Worm (Caenorhabditis elegans) whole organism, L4 larva: ENCODE measurements around the gene T01D3.1.
A peak's percentile ranks its signal among the peaks of the same experiment; 100 is the strongest.

Source experiments
- D1046.2 ChIP-seq: fragments of 200-800 bp; sonication (Bioruptor generic); IDR thresholded peaks from 2 replicates; pipeline ENCODE4 v1.3.6; 2022; ENCODE audit warnings: missing genetic modification characterization, missing compliant biosample characterization
- F26F4.8 ChIP-seq: fragments of 200-800 bp; sonication (Bioruptor generic); conservative IDR thresholded peaks from 2 replicates; pipeline ENCODE4 v1.3.6; 2022; ENCODE audit warnings: missing genetic modification characterization, missing compliant biosample characterization
- F49E8.2 ChIP-seq: sonication (generic microtip); optimal IDR thresholded peaks from 2 replicates; lab custom pipeline; 2016; ENCODE audit warnings: missing compliant biosample characterization, mild to moderate bottlenecking, missing genetic modification characterization, borderline replicate concordance
- Y105C5A.15 ChIP-seq: fragments of 200-800 bp; sonication (Bioruptor generic); IDR thresholded peaks from 2 replicates; pipeline ENCODE4 v1.3.6; 2022; ENCODE audit warnings: missing genetic modification characterization, missing compliant biosample characterization
- Y75B8A.6 ChIP-seq: fragments of 200-800 bp; sonication (Bioruptor generic); IDR thresholded peaks from 2 replicates; pipeline ENCODE4 v1.3.6; 2022; ENCODE audit warnings: missing genetic modification reagents, missing genetic modification characterization, missing compliant biosample characterization
- aha-1 ChIP-seq: fragments of 150-350 bp; peaks from one replicate; lab custom pipeline; 2014; ENCODE audit warnings: missing biosample characterization, missing genetic modification characterization
- aly-2 ChIP-seq: sonication (generic microtip); optimal IDR thresholded peaks from 2 replicates; lab custom pipeline; 2018; ENCODE audit warnings: missing biosample characterization, missing genetic modification characterization
- ama-1 ChIP-seq: fragments of 150-350 bp; optimal IDR thresholded peaks from 2 replicates; lab custom pipeline; 2014; ENCODE audit warnings: inconsistent platforms, mixed read lengths
- ceh-20 ChIP-seq: fragments of 200-800 bp; sonication (Bioruptor generic); IDR thresholded peaks from 2 replicates; pipeline ENCODE4 v1.3.6; 2022; ENCODE audit warnings: missing genetic modification reagents, missing genetic modification characterization, missing compliant biosample characterization
- ceh-44 ChIP-seq: fragments of 200-800 bp; sonication (Bioruptor generic); IDR thresholded peaks from 2 replicates; pipeline ENCODE4 v1.3.6; 2022; ENCODE audit warnings: missing genetic modification reagents, missing genetic modification characterization, missing compliant biosample characterization
- ces-1 ChIP-seq: fragments of 150-350 bp; sonication (generic microtip); optimal IDR thresholded peaks from 4 replicates; lab custom pipeline; 2014; ENCODE audit warnings: missing biosample characterization, missing genetic modification reagents, missing genetic modification characterization
- daf-16 ChIP-seq, 3 experiments: sonication (generic microtip); optimal IDR thresholded peaks; 2 replicates each; lab custom pipeline; 2016 to 2017; ENCODE audit warnings: missing genetic modification characterization in 3 of 3, missing genetic modification reagents in 3 of 3, mild to moderate bottlenecking in 2 of 3, missing compliant biosample characterization in 2 of 3, missing biosample characterization in 1 of 3, moderate library complexity in 1 of 3
- daf-19 ChIP-seq: fragments of 200-800 bp; sonication (Bioruptor generic); conservative IDR thresholded peaks from 2 replicates; pipeline ENCODE4 v1.3.6; 2022; ENCODE audit warnings: missing genetic modification characterization, missing compliant biosample characterization
- dmd-8 ChIP-seq: fragments of 200-800 bp; sonication (Bioruptor generic); IDR thresholded peaks from 2 replicates; pipeline ENCODE4 v1.3.6; 2022; ENCODE audit warnings: missing genetic modification characterization, missing compliant biosample characterization
- dmd-9 ChIP-seq: fragments of 200-800 bp; sonication (Bioruptor generic); IDR thresholded peaks from 2 replicates; pipeline ENCODE4 v1.3.6; 2022; ENCODE audit warnings: missing genetic modification reagents, missing genetic modification characterization, missing compliant biosample characterization
- dpl-1 ChIP-seq: fragments of 150-350 bp; optimal IDR thresholded peaks from 2 replicates; lab custom pipeline; 2014; ENCODE audit warnings: missing biosample characterization, missing genetic modification reagents, missing genetic modification characterization
- gei-8 ChIP-seq: fragments of 200-800 bp; sonication (Bioruptor generic); optimal IDR thresholded peaks from 2 replicates; lab custom pipeline; 2018; ENCODE audit warnings: mild to moderate bottlenecking, missing genetic modification characterization, missing compliant biosample characterization
- hlh-11 ChIP-seq: fragments of 200-800 bp; sonication (Bioruptor generic); optimal IDR thresholded peaks from 2 replicates; lab custom pipeline; 2018; ENCODE audit warnings: mild to moderate bottlenecking, missing genetic modification characterization, missing compliant biosample characterization
- lin-29 ChIP-seq: fragments of 200-800 bp; sonication (Bioruptor generic); IDR thresholded peaks from 2 replicates; pipeline ENCODE4 v1.3.6; 2022; ENCODE audit warnings: missing genetic modification reagents, missing genetic modification characterization, missing compliant biosample characterization
- madf-5 ChIP-seq, 2 experiments: fragments of 200-800 bp; sonication (Bioruptor generic); IDR thresholded peaks; 2 replicates each; pipeline ENCODE4 v1.3.6; 2022; ENCODE audit warnings: missing compliant biosample characterization in 2 of 2, missing genetic modification characterization in 2 of 2
- mdl-1 ChIP-seq, 2 experiments: fragments of 150-350 bp in 1 of 2; sonication (generic microtip) in 1 of 2; optimal IDR thresholded peaks; 2 replicates each; lab custom pipeline; 2014 to 2017; ENCODE audit warnings: missing biosample characterization in 2 of 2, missing genetic modification characterization in 2 of 2
- mxl-2 ChIP-seq: fragments of 200-800 bp; sonication (Bioruptor generic); conservative IDR thresholded peaks from 2 replicates; pipeline ENCODE4 v1.3.6; 2022; ENCODE audit warnings: missing genetic modification reagents, missing genetic modification characterization, missing compliant biosample characterization
- nhr-10 ChIP-seq: fragments of 150-350 bp; optimal IDR thresholded peaks from 2 replicates; lab custom pipeline; 2014; ENCODE audit warnings: missing biosample characterization, missing genetic modification characterization
- nhr-11 ChIP-seq: fragments of 150-350 bp; optimal IDR thresholded peaks from 2 replicates; lab custom pipeline; 2014; ENCODE audit warnings: missing biosample characterization, missing genetic modification characterization
- nhr-237 ChIP-seq: sonication (generic microtip); optimal IDR thresholded peaks from 2 replicates; lab custom pipeline; 2017; ENCODE audit warnings: missing biosample characterization, missing genetic modification characterization
- nhr-76 ChIP-seq: fragments of 150-350 bp; optimal IDR thresholded peaks from 2 replicates; lab custom pipeline; 2014; ENCODE audit warnings: missing biosample characterization, missing genetic modification characterization
- pqm-1 ChIP-seq: sonication (generic microtip); optimal IDR thresholded peaks from 2 replicates; lab custom pipeline; 2017; ENCODE audit warnings: missing biosample characterization, missing genetic modification characterization
- rbr-2 ChIP-seq: sonication (generic microtip); optimal IDR thresholded peaks from 2 replicates; lab custom pipeline; 2016; ENCODE audit warnings: missing genotype, missing genetic modification characterization, missing compliant biosample characterization
- saeg-2 ChIP-seq: fragments of 200-800 bp; sonication (Bioruptor generic); IDR thresholded peaks from 2 replicates; pipeline ENCODE4 v1.3.6; 2022; ENCODE audit warnings: missing genetic modification reagents, missing genetic modification characterization, missing compliant biosample characterization
- snpc-1.2 ChIP-seq: fragments of 200-800 bp; sonication (Bioruptor generic); IDR thresholded peaks from 2 replicates; pipeline ENCODE4 v1.3.6; 2022; ENCODE audit warnings: missing genetic modification reagents, missing genetic modification characterization, missing compliant biosample characterization
- snpc-4 ChIP-seq: fragments of 150-350 bp; optimal IDR thresholded peaks from 2 replicates; lab custom pipeline; 2014; ENCODE audit warnings: missing biosample characterization, missing genetic modification characterization
- spr-1 ChIP-seq: sonication (generic microtip); optimal IDR thresholded peaks from 2 replicates; lab custom pipeline; 2016; ENCODE audit warnings: mild to moderate bottlenecking, missing genetic modification characterization, missing compliant biosample characterization
- spr-3 ChIP-seq: fragments of 200-800 bp; sonication (Bioruptor generic); optimal IDR thresholded peaks from 2 replicates; lab custom pipeline; 2018; ENCODE audit warnings: mild to moderate bottlenecking, missing genetic modification characterization, missing compliant biosample characterization
- tra-1 ChIP-seq: fragments of 200-800 bp; sonication (Bioruptor generic); IDR thresholded peaks from 2 replicates; pipeline ENCODE4 v1.3.6; 2022; ENCODE audit warnings: missing genetic modification reagents, missing genetic modification characterization, missing compliant biosample characterization
- unc-130 ChIP-seq: sonication (generic microtip); optimal IDR thresholded peaks from 2 replicates; lab custom pipeline; 2016; ENCODE audit warnings: missing genetic modification reagents, missing genetic modification characterization, missing compliant biosample characterization
- unc-62 ChIP-seq, 3 experiments: fragments of 150-350 bp in 1 of 3; sonication (generic microtip); optimal IDR thresholded peaks in 2 of 3; peaks in 1 of 3; 1 replicate in 1 of 3; 2 replicates in 2 of 3; lab custom pipeline; 2014 to 2017; ENCODE audit warnings: missing biosample characterization in 3 of 3, missing genetic modification characterization in 3 of 3, missing genetic modification reagents in 3 of 3, missing genotype in 1 of 3
- zfp-2 ChIP-seq: sonication (generic microtip); optimal IDR thresholded peaks from 2 replicates; lab custom pipeline; 2016; ENCODE audit warnings: mild to moderate bottlenecking, missing genetic modification characterization, missing compliant biosample characterization
- zfp-3 ChIP-seq: fragments of 200-800 bp; sonication (Bioruptor generic); conservative IDR thresholded peaks from 2 replicates; pipeline ENCODE4 v1.3.6; 2022; ENCODE audit warnings: missing genetic modification reagents, missing genetic modification characterization, missing compliant biosample characterization
- ztf-11 ChIP-seq: fragments of 150-350 bp; optimal IDR thresholded peaks from 2 replicates; lab custom pipeline; 2014; ENCODE audit warnings: missing biosample characterization, missing genetic modification characterization

Gene T01D3.1

DNA sequence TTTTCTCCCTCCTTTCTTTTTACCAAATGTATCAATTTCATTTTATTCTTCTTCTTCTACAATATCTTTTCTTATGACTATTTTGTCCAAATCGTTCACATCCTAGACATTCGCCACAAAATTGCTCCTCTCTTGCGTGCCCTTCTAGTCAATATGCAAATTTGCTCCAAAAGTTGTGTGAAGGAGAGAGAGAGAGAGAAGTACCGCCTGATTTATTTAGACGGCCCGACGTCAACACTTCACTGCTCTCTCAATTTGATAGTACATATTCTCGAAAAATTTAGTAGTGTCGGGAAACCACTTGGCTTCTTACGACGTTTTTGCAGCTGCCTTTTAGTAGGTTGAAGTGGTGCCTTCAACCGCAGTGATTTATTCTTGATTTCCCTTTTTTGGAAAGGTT lies 3.2 kb upstream of the T01D3.1 start:
- no peak for TF ChIP-seq Y75B8A.6 (GFP tag; lab: Robert Waterston, UW)
- TF ChIP-seq mxl-2 = no peak
- TF ChIP-seq dpl-1 (GFP tag; lab: Kevin White, UChicago) = no peak
- no peak for TF ChIP-seq pqm-1 (tag; lab: Kevin White, UChicago)
- TF ChIP-seq saeg-2 (GFP tag; lab: Robert Waterston, UW) = no peak
- TF ChIP-seq gei-8 (GFP tag; lab: Kevin White, UChicago) = no peak
- TF ChIP-seq, all 104 proteins: peak for 0

DNA sequence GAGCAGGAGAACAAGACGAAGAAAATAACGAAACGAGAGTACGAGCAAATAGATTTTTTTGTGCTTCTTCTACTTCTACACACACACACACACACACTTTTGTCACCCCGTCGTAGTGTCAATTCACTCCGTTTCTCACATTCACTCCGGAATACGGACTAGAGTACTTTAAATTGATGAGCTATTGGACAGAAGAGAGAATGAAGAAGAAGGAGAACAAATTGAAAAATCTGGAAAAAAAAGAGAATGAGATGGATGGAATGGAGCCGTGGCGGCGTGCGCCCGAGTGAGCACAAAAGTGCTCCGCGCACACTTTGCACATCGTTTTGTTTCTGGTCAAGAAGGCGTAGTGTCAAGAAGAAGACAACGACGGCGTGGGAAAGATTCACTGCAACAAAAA lies 2.2 kb upstream of the T01D3.1 start:
- TF ChIP-seq nhr-11 (tag; lab: Kevin White, UChicago) (no peak), nhr-76 (tag; lab: Kevin White, UChicago) (no peak), ama-1 (lab: Kevin White, UChicago) (no peak), ceh-44 (GFP tag; lab: Robert Waterston, UW) (no peak), dmd-8 (GFP tag; lab: Robert Waterston, UW) (no peak), unc-62 (GFP tag; optimal IDR thresholded peaks at IDR 0.05 in 1 of 2; lab: Kevin White, UChicago) (peak in 1 of 2 experiments; percentile 92), unc-62 (tag; optimal IDR thresholded peaks at IDR 0.05; lab: Kevin White, UChicago) (no peak), ces-1 (GFP tag; lab: Kevin White, UChicago) (no peak), hlh-11 (no peak), dmd-9 (GFP tag; lab: Robert Waterston, UW) (no peak), zfp-3 (GFP tag; lab: Robert Waterston, UW) (no peak), nhr-237 (tag; lab: Kevin White, UChicago) (no peak), ceh-20 (GFP tag; lab: Robert Waterston, UW) (no peak), madf-5 (GFP tag; IDR thresholded peaks at IDR 0.05; lab: Robert Waterston, UW) (no peak), daf-16 (GFP tag; optimal IDR thresholded peaks at IDR 0.05; lab: Kevin White, UChicago) (no peak), daf-16 (tag; optimal IDR thresholded peaks at IDR 0.05; lab: Kevin White, UChicago) (no peak), aha-1 (tag; lab: Kevin White, UChicago) (peak; percentile 69), snpc-4 (tag; lab: Kevin White, UChicago) (no peak), Y75B8A.6 (GFP tag; lab: Robert Waterston, UW) (no peak), daf-19 (GFP tag; lab: Robert Waterston, UW) (no peak)
- TF ChIP-seq, all 104 proteins: peak for 2

DNA sequence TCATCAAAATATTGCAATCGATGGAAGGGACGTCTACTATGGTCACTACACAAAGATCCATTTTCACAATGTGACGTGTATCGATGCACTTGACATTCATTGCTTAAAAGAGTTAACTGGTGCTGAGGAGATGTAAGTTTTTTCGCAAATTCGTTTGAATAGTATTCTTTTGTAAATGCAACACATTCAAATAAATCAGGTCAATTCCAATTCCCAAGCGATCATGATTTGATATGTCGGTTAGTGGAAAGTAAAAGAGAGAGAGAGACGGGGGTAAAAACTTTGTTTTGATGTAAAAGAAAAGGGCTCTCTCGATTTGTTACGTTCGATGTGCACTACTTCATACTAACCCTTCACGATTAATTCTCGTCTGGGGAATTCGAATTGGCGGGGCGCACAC lies 584 bp downstream of the T01D3.1 start:
- TF ChIP-seq unc-62 (GFP tag; optimal IDR thresholded peaks at IDR 0.05 in 1 of 2; lab: Kevin White, UChicago) (peak in 1 of 2 experiments; percentile 96), unc-62 (tag; optimal IDR thresholded peaks at IDR 0.05; lab: Kevin White, UChicago) (no peak), snpc-4 (tag; lab: Kevin White, UChicago) (no peak)

DNA sequence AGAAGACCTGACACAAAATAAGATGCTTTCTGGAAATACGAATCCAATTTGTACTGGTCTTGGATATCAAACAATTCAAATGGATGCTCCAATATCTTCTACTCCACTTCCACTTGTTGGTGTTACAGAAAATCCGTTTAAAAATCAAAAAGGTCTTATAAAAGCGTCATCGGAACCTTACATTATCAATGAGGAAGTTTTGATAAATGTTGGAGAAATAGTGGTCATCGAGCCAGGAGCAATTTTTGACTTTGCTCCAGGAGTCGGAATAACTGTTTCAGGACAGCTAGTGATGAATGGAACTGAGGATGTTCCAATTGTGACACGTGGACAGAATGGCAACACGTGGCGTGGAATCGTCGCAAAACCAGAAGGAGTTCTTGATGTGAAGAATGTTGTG lies 4.4 kb downstream of the T01D3.1 start:
- no peak for TF ChIP-seq mdl-1 (tag; optimal IDR thresholded peaks at IDR 0.05; lab: Kevin White, UChicago)
- TF ChIP-seq daf-16 (GFP tag; optimal IDR thresholded peaks at IDR 0.05; lab: Kevin White, UChicago) = no peak
- no peak for TF ChIP-seq daf-16 (tag; optimal IDR thresholded peaks at IDR 0.05; lab: Kevin White, UChicago)
- TF ChIP-seq snpc-1.2 (GFP tag; lab: Robert Waterston, UW) = no peak
- TF ChIP-seq spr-3 (GFP tag; lab: Kevin White, UChicago) = no peak
- TF ChIP-seq rbr-2 = no peak
- TF ChIP-seq D1046.2 (GFP tag; lab: Robert Waterston, UW) = no peak
- TF ChIP-seq F26F4.8 = no peak
- no peak for TF ChIP-seq nhr-10 (tag; lab: Kevin White, UChicago)
- TF ChIP-seq unc-130 (GFP tag; lab: Kevin White, UChicago) = no peak
- no peak for TF ChIP-seq Y105C5A.15 (GFP tag; lab: Robert Waterston, UW)
- TF ChIP-seq spr-1 (tag; lab: Kevin White, UChicago) = no peak
- no peak for TF ChIP-seq zfp-2 (tag; lab: Kevin White, UChicago)
- no peak for TF ChIP-seq aly-2 (tag; lab: Kevin White, UChicago)
- no peak for TF ChIP-seq F49E8.2 (tag; lab: Kevin White, UChicago)
- TF ChIP-seq gei-8 (GFP tag; lab: Kevin White, UChicago) = no peak
- no peak for TF ChIP-seq lin-29 (GFP tag; lab: Robert Waterston, UW)
- no peak for TF ChIP-seq dmd-9 (GFP tag; lab: Robert Waterston, UW)
- TF ChIP-seq tra-1 (GFP tag; lab: Robert Waterston, UW) = no peak
- TF ChIP-seq ztf-11 (tag; lab: Kevin White, UChicago) = no peak
- TF ChIP-seq mxl-2 = no peak
